Fruit fly (Drosophila melanogaster): ENCODE measurements around the gene Pop1.

Gene Pop1

dm6 chrX:5672243-5673051 lies 50.0 kb downstream of the Pop1 start, which contains the start of gene RpL35 (continued):
- TF ChIP-seq CG16815 (GFP tag; optimal IDR thresholded peaks at IDR 0.05) (no peak), CG10147 (GFP tag; optimal IDR thresholded peaks at IDR 0.05) (peak; percentile 14), esg (GFP tag; conservative IDR thresholded peaks at IDR 0.05) (no peak), Six4 (GFP tag; optimal IDR thresholded peaks at IDR 0.05) (no peak), Oaz (GFP tag; IDR thresholded peaks at IDR 0.05) (no peak), CG3847 (GFP tag; IDR thresholded peaks at IDR 0.05) (no peak), CG11247 (GFP tag; IDR thresholded peaks at IDR 0.05) (peak; percentile 27; the same call in 1 of the 2 replicates), repo (GFP tag; optimal IDR thresholded peaks at IDR 0.05) (no peak), amos (GFP tag; IDR thresholded peaks at IDR 0.05; ENCODE audit: partially characterized antibody) (peak; percentile 55; the same call in 1 of the 2 replicates), gt (GFP tag; IDR thresholded peaks at IDR 0.05) (no peak), slou (GFP tag; optimal IDR thresholded peaks at IDR 0.05) (no peak), ken (GFP tag; IDR thresholded peaks at IDR 0.05) (no peak; the same call in 2 of the 3 replicates), knrl (GFP tag; IDR thresholded peaks at IDR 0.05; ENCODE audit: partially characterized antibody) (peak; percentile 65), CG9932 (GFP tag; IDR thresholded peaks at IDR 0.05) (peak; percentile 24; the same call in 1 of the 2 replicates), Dll (GFP tag; IDR thresholded peaks at IDR 0.05; ENCODE audit: partially characterized antibody) (peak; percentile 58; the same call in 3 of the 4 replicates), BEAF-32 (GFP tag; optimal IDR thresholded peaks at IDR 0.05) (peak; percentile 67), E2f1 (GFP tag; IDR thresholded peaks at IDR 0.05) (0 out of 2 replicates have a peak, but pooled peaks have one; percentile 22), CG15696 (tag; optimal IDR thresholded peaks at IDR 0.05) (peak; percentile 7), br (optimal IDR thresholded peaks at IDR 0.05) (no peak), Opbp (GFP tag; IDR thresholded peaks at IDR 0.05; ENCODE audit: partially characterized antibody) (0 out of 3 replicates have a peak, but pooled peaks have one; percentile 18), pum (GFP tag; optimal IDR thresholded peaks at IDR 0.05) (peak; percentile 20), her (GFP tag; optimal IDR thresholded peaks at IDR 0.05) (peak; percentile 50), CG10462 (GFP tag; optimal IDR thresholded peaks at IDR 0.05) (no peak), CHES-1-like (GFP tag; optimal IDR thresholded peaks at IDR 0.05) (peak; percentile 11), MTF-1 (GFP tag; optimal IDR thresholded peaks at IDR 0.05; ENCODE audit: borderline replicate concordance) (peak; percentile 65), CG1602 (GFP tag; optimal IDR thresholded peaks at IDR 0.05) (no peak), Sox100B (GFP tag; optimal IDR thresholded peaks at IDR 0.05) (no peak), mirr (GFP tag; optimal IDR thresholded peaks at IDR 0.05) (peak; percentile 62), CG11504 (tag; optimal IDR thresholded peaks at IDR 0.05) (no peak), slp2 (GFP tag; optimal IDR thresholded peaks at IDR 0.05) (no peak), CG3726 (GFP tag; IDR thresholded peaks at IDR 0.05) (no peak), ATbp (GFP tag; optimal IDR thresholded peaks at IDR 0.05) (peak; percentile 30), Trl (optimal IDR thresholded peaks at IDR 0.05) (no peak), Trl (GFP tag; optimal IDR thresholded peaks at IDR 0.05) (peak; percentile 32), CG12769 (tag; optimal IDR thresholded peaks at IDR 0.05) (peak; percentile 61), caup (GFP tag; optimal IDR thresholded peaks at IDR 0.05; ENCODE audit: severe bottlenecking) (peak; percentile 70), Xbp1 (GFP tag; optimal IDR thresholded peaks at IDR 0.05) (peak; percentile 12), Mes4 (GFP tag; optimal IDR thresholded peaks at IDR 0.05) (peak; percentile 37), gce (GFP tag; IDR thresholded peaks at IDR 0.05) (no peak), CG15479 (GFP tag; optimal IDR thresholded peaks at IDR 0.05) (no peak), HLHmδ (GFP tag; optimal IDR thresholded peaks at IDR 0.05) (no peak), sens (GFP tag) (peak; percentile 81), Pdp1 (GFP tag; optimal IDR thresholded peaks at IDR 0.05) (peak; percentile 24 to 36), yki (optimal IDR thresholded peaks at IDR 0.05) (no peak), ci (GFP tag; IDR thresholded peaks at IDR 0.05) (0 out of 3 replicates have a peak, but pooled peaks have one; percentile 50), CG4360 (GFP tag; IDR thresholded peaks at IDR 0.05) (no peak), Eip74EF (GFP tag; optimal IDR thresholded peaks at IDR 0.05) (peak in 1 of 2 experiments; percentile 43), toy (GFP tag; IDR thresholded peaks at IDR 0.05) (0 out of 2 replicates have a peak, but pooled peaks have one; percentile 28), CG3838 (GFP tag; optimal IDR thresholded peaks at IDR 0.05) (no peak)
